Worm (Caenorhabditis elegans) whole organism, L2 larva: ENCODE measurements around the gene C10F3.7.

Experiments
- alr-1 ChIP-seq: fragments of 150-350 bp; optimal IDR thresholded peaks from 2 replicates; lab custom pipeline; 2014; ENCODE audit warnings: missing biosample characterization, missing genetic modification characterization
- aly-2 ChIP-seq: fragments of 150-350 bp; optimal IDR thresholded peaks from 2 replicates; lab custom pipeline; 2014; ENCODE audit warnings: missing biosample characterization, missing genetic modification characterization
- egl-27 ChIP-seq: sonication (generic microtip); optimal IDR thresholded peaks from 3 replicates; lab custom pipeline; 2017; ENCODE audit warnings: missing biosample characterization, missing genetic modification reagents, missing genetic modification characterization
- elt-1 ChIP-seq: fragments of 150-350 bp; optimal IDR thresholded peaks from 2 replicates; lab custom pipeline; 2014; ENCODE audit warnings: missing biosample characterization, missing genetic modification characterization
- nhr-25 ChIP-seq: fragments of 150-350 bp; sonication (generic microtip); optimal IDR thresholded peaks from 3 replicates; lab custom pipeline; 2014; ENCODE audit warnings: missing biosample characterization, missing genetic modification characterization
- sem-4 ChIP-seq: fragments of 150-350 bp; optimal IDR thresholded peaks from 2 replicates; lab custom pipeline; 2014; ENCODE audit warnings: missing biosample characterization, missing genetic modification reagents, missing genetic modification characterization
- snpc-4 ChIP-seq: fragments of 150-350 bp; optimal IDR thresholded peaks from 2 replicates; lab custom pipeline; 2014; ENCODE audit warnings: missing biosample characterization, missing genetic modification characterization
- ztf-11 ChIP-seq: sonication (generic microtip); optimal IDR thresholded peaks from 2 replicates; lab custom pipeline; 2017; ENCODE audit warnings: missing biosample characterization, missing genetic modification characterization
- ztf-4 ChIP-seq: fragments of 150-350 bp; optimal IDR thresholded peaks from 2 replicates; lab custom pipeline; 2014; ENCODE audit warnings: missing biosample characterization, missing genetic modification characterization

DNA sequence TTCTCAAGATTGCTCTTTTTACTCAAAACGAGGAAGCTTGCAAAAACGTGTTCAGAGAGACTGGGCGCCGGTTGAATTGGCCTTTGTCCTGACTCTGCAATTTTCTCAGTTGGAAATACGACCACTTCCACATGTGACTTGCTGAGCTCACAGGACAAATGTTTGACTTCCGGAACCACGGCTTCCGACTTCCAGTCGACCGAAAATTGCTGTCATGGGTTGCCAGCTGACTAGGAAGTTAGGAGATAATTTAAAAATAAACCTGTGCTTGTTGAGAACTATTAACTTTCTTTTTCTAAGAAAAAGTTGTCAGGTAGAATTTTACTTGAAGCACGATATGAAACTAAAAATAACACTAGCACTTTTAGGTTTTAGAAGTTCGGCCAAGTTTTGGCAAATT is 44.9 kb upstream of the C10F3.7 start:
- TF ChIP-seq snpc-4 (tag; lab: Kevin White, UChicago) (no peak), elt-1 (no peak), sem-4 (tag; lab: Kevin White, UChicago) (no peak), ztf-4 (tag; lab: Kevin White, UChicago) (no peak), alr-1 (tag; lab: Kevin White, UChicago) (no peak), egl-27 (tag; lab: Kevin White, UChicago) (no peak), aly-2 (tag; lab: Kevin White, UChicago) (no peak), ztf-11 (tag; lab: Kevin White, UChicago) (no peak), nhr-25 (no peak)
